Worm (Caenorhabditis elegans): ENCODE measurements around the gene F45D11.7.
"Not testable (repeated sequence)": the region's sequence is repeated elsewhere in the genome, so short reads cannot be mapped to it uniquely, and the experiment has no call there.

- not testable (repeated sequence) for TF ChIP-seq dao-5, him-1 (tag; optimal IDR thresholded peaks at IDR 0.05)
Measured at ce11 chrII:1024684-1025083, 30.4 kb downstream of the F45D11.7 start, which contains the start of gene btb-11.

Measured in whole organism, L4/young adult.